Worm (Caenorhabditis elegans): ENCODE measurements around the gene str-3.

ce11 chrIV:11119972-11120562 lies 19.9 kb upstream of the str-3 start:
- TF ChIP-seq him-1 (tag; optimal IDR thresholded peaks at IDR 0.05) (no peak), dao-5 (tag; optimal IDR thresholded peaks at IDR 0.05) (no peak), W03F9.2 (tag; optimal IDR thresholded peaks at IDR 0.05) (no peak)
